Worm (Caenorhabditis elegans): ENCODE data around the gene sru-31.

- TF ChIP-seq C08G9.2 (tag; optimal IDR thresholded peaks at IDR 0.05) (no peak), ceh-30 (tag; optimal IDR thresholded peaks at IDR 0.05) (no peak), elt-2 (tag; optimal IDR thresholded peaks at IDR 0.05) (no peak), ceh-9 (tag; optimal IDR thresholded peaks at IDR 0.05) (no peak), hlh-13 (GFP tag; optimal IDR thresholded peaks at IDR 0.05) (no peak), K09A11.1 (tag; optimal IDR thresholded peaks at IDR 0.05; ENCODE audit: insufficient read depth) (no peak), tbx-2 (tag; optimal IDR thresholded peaks at IDR 0.05) (no peak), hlh-8 (tag; optimal IDR thresholded peaks at IDR 0.05) (no peak), lin-11 (tag; optimal IDR thresholded peaks at IDR 0.05) (no peak), fkh-10 (GFP tag; optimal IDR thresholded peaks at IDR 0.05) (no peak)
These were observed 14.5 kb upstream of the sru-31 start, which contains the start of gene F46B6.10 for ce11 chrV:9801965-9802364.
